Fruit fly (Drosophila melanogaster) whole organism, adult: ENCODE results near the gene Cyp305a1.

Source experiments
- CG11617 ChIP-seq: fragments of 200-800 bp; sonication (Bioruptor generic); optimal IDR thresholded peaks from 2 replicates; lab custom pipeline; 2017; ENCODE audit warnings: mild to moderate bottlenecking, missing biosample characterization, missing genetic modification reagents, missing genetic modification characterization
- CG12768 ChIP-seq: fragments of 200-800 bp; sonication (Bioruptor generic); optimal IDR thresholded peaks from 2 replicates; lab custom pipeline; 2017; ENCODE audit warnings: missing biosample characterization, missing genetic modification characterization, mild to moderate bottlenecking, moderate library complexity, missing genetic modification reagents
- CG14711 ChIP-seq: fragments of 200-800 bp; sonication (Bioruptor generic); optimal IDR thresholded peaks from 2 replicates; lab custom pipeline; 2018; ENCODE audit warnings: missing biosample characterization, mild to moderate bottlenecking, missing genetic modification characterization, moderate library complexity
- CG1620 ChIP-seq: fragments of 200-800 bp; sonication (Bioruptor generic); optimal IDR thresholded peaks from 2 replicates; lab custom pipeline; 2016; ENCODE audit warnings: missing biosample characterization, missing genetic modification characterization
- CG33017 ChIP-seq: fragments of 200-800 bp; sonication (Bioruptor generic); optimal IDR thresholded peaks from 2 replicates; lab custom pipeline; 2018; ENCODE audit warnings: missing biosample characterization, mild to moderate bottlenecking, missing genetic modification characterization, moderate library complexity
- CG5204 ChIP-seq: fragments of 200-800 bp; sonication (Bioruptor generic); optimal IDR thresholded peaks from 2 replicates; lab custom pipeline; 2016; ENCODE audit warnings: missing biosample characterization, missing genetic modification characterization
- CG7045 ChIP-seq: fragments of 200-800 bp; sonication (Bioruptor generic); optimal IDR thresholded peaks from 2 replicates; lab custom pipeline; 2017; ENCODE audit warnings: missing biosample characterization, mild to moderate bottlenecking, missing genetic modification characterization
- CG7101 ChIP-seq: fragments of 200-800 bp; sonication (Bioruptor generic); optimal IDR thresholded peaks from 2 replicates; lab custom pipeline; 2018; ENCODE audit warnings: missing biosample characterization, mild to moderate bottlenecking, missing genetic modification characterization, moderate library complexity
- Clk ChIP-seq: fragments of 200-800 bp; sonication (Bioruptor generic); optimal IDR thresholded peaks from 2 replicates; lab custom pipeline; 2017; ENCODE audit warnings: missing biosample characterization, missing genetic modification characterization
- Crg-1 ChIP-seq: fragments of 200-800 bp; sonication (Bioruptor generic); optimal IDR thresholded peaks from 2 replicates; lab custom pipeline; 2016; ENCODE audit warnings: missing biosample characterization, missing genetic modification characterization
- Hr96 ChIP-seq: fragments of 200-800 bp; sonication (Bioruptor generic); optimal IDR thresholded peaks from 2 replicates; lab custom pipeline; 2016; ENCODE audit warnings: missing biosample characterization, missing genetic modification characterization
- Mnt ChIP-seq: fragments of 200-800 bp; sonication (Bioruptor generic); optimal IDR thresholded peaks from 2 replicates; lab custom pipeline; 2016; ENCODE audit warnings: missing biosample characterization, mild to moderate bottlenecking, missing genetic modification characterization
- bab1 ChIP-seq: fragments of 200-800 bp; sonication (Bioruptor generic); optimal IDR thresholded peaks from 3 replicates; lab custom pipeline; 2019; ENCODE audit warnings: missing biosample characterization, mild to moderate bottlenecking, missing genetic modification characterization, moderate library complexity
- cic ChIP-seq: fragments of 200-800 bp; sonication (Bioruptor generic); optimal IDR thresholded peaks from 2 replicates; lab custom pipeline; 2017; ENCODE audit warnings: missing biosample characterization, mild to moderate bottlenecking, missing genetic modification characterization, moderate library complexity
- cnc ChIP-seq, 2 experiments: fragments of >200 bp; optimal IDR thresholded peaks; 2 replicates each; lab custom pipeline; 2017
- kay ChIP-seq: fragments of 200-800 bp; sonication (Bioruptor generic); peaks from one replicate; lab custom pipeline; 2016; ENCODE audit warnings: missing biosample characterization, missing genetic modification characterization, borderline replicate concordance
- ovo ChIP-seq: fragments of 200-800 bp; sonication (Bioruptor generic); optimal IDR thresholded peaks from 2 replicates; lab custom pipeline; 2016; ENCODE audit warnings: missing biosample characterization, missing genetic modification characterization
- pad ChIP-seq: fragments of 200-800 bp; sonication (Bioruptor generic); optimal IDR thresholded peaks from 3 replicates; lab custom pipeline; 2017; ENCODE audit warnings: missing biosample characterization, missing genetic modification characterization, mild to moderate bottlenecking, moderate library complexity, missing genetic modification reagents
- tj ChIP-seq: fragments of 200-800 bp; sonication (Bioruptor generic); optimal IDR thresholded peaks from 3 replicates; lab custom pipeline; 2017; ENCODE audit warnings: missing biosample characterization, mild to moderate bottlenecking, missing genetic modification characterization, moderate library complexity
- toe ChIP-seq: fragments of 200-800 bp; sonication (Bioruptor generic); optimal IDR thresholded peaks from 2 replicates; lab custom pipeline; 2016; ENCODE audit warnings: missing biosample characterization, missing genetic modification characterization

Cyp305a1 gene

DNA sequence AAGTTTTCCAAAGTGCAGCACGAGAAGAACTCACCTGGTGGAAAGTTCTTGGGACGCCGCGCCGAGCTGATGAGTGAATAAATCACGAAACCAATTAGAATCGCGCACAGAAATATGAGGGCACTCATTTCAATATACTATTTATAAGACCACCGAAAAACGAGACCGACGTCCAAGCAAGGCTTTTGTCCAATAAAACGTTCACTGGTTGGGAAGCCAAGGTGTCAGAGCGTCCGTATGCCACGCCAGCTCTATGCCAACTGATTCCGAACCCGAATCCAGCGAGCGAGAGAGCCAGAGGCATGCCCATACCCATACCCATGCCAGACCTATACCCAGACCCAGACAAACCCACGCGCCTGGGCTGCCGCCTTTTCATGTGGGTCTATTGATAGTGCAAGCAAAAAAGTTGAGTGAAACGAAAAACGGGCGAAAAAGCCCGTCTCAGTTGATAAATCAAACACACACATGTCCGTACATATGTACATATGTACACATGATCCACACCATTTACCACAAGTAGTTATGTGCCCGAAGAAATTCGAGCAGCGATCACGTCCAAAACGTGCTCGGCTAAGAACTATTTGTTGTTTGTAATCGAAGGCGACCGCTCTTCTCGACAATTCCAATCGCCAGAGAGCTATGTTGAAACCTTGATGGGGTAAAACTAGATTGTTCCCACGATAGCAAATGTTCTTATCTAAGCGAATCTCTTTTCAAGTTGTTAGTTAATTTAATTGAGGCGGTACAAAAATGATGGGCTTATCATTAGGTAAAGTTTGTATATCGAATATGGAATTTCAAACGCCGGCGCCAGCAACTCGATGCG is at the start of gene Cyp305a1:
Cyp305a1 (minus strand) TSS at position 265 of the 829 bp plus-strand sequence.
- TF ChIP-seq tj (GFP tag; lab: Kevin White, UChicago) (peak; percentile 48), CG5204 (no peak), cic (GFP tag; lab: Kevin White, UChicago) (no peak), bab1 (peak; percentile 37), toe (GFP tag; lab: Kevin White, UChicago) (no peak), Mnt (GFP tag; lab: Kevin White, UChicago) (peak; percentile 6), Crg-1 (GFP tag; lab: Kevin White, UChicago) (no peak), pad (no peak), Hr96 (GFP tag; lab: Kevin White, UChicago) (no peak), CG12768 (GFP tag; lab: Kevin White, UChicago) (peak; percentile 3)

DNA sequence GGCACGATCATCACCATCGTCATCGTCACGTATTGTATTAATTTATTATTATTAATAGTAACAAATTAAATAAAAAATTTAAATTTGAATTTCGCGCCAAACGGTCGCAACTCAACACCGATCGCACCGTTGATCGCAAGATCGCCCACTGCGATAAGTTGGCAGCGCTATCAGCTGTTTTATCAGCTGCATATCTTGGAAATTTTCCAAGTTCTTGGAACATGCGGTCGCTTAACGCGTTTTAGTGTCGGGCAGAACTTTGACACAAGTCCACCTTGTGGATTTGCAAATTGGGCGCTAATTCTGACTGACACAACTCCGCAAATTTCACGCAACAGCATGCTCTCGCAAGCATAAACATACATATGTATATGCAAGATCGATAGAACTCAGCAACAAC is 48.1 kb upstream of the Cyp305a1 start:
- TF ChIP-seq CG5204 = no peak
- peak; percentile 65 for TF ChIP-seq ovo (GFP tag; lab: Kevin White, UChicago)
- TF ChIP-seq Crg-1 (GFP tag; lab: Kevin White, UChicago) = peak; percentile 37
- no peak for TF ChIP-seq toe (GFP tag; lab: Kevin White, UChicago)
- TF ChIP-seq CG11617 (GFP tag; lab: Kevin White, UChicago) = peak; percentile 58
- no peak for TF ChIP-seq CG14711 (tag; lab: Kevin White, UChicago)
- no peak for TF ChIP-seq cnc (optimal IDR thresholded peaks at IDR 0.05; lab: Kevin White, UChicago)
- peak; percentile 31 for TF ChIP-seq Hr96 (GFP tag; lab: Kevin White, UChicago)
- TF ChIP-seq CG1620 (GFP tag; lab: Kevin White, UChicago) = peak; percentile 4
- peak; percentile 16 for TF ChIP-seq CG33017 (tag; lab: Kevin White, UChicago)
- peak; percentile 44 for TF ChIP-seq pad
- peak; percentile 25 for TF ChIP-seq cic (GFP tag; lab: Kevin White, UChicago)
- TF ChIP-seq CG7101 (tag; lab: Kevin White, UChicago) = peak; percentile 40
- no peak for TF ChIP-seq CG7045 (GFP tag; lab: Kevin White, UChicago)
- TF ChIP-seq tj (GFP tag; lab: Kevin White, UChicago) = peak; percentile 73
- TF ChIP-seq Clk (GFP tag; lab: Kevin White, UChicago) = no peak
- peak; percentile 86 for TF ChIP-seq Mnt (GFP tag; lab: Kevin White, UChicago)
- TF ChIP-seq kay = no peak
- TF ChIP-seq CG12768 (GFP tag; lab: Kevin White, UChicago) = peak; percentile 73
- TF ChIP-seq bab1 = peak; percentile 83

DNA sequence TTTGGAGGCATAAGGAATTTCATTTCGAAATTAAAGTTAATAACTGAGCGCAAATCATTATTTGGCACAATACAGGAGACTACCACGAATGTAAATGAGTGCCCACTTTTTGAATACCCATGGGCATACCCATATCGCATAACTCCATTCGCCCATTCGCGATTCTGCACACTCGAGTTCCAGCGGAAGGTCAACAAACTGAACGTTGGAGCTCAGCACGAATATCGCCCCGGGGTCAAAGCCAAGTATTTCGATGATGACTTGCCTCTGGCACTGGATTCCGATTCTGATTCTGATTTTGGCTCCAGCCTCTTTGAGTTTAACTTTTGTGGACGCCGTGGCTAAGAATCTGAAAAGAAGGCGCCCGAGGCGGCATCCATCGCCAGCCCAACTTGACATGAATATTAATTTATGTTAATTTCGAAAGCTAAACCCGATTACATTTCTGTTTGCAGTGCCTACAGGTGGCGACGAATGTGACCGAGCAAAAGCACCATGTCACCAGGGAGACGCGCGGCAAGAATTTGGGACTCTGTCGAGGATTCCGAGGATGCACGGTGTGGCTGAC is 44.9 kb upstream of the Cyp305a1 start:
- TF ChIP-seq tj (GFP tag; lab: Kevin White, UChicago) (no peak), CG12768 (GFP tag; lab: Kevin White, UChicago) (no peak), CG1620 (GFP tag; lab: Kevin White, UChicago) (no peak), Crg-1 (GFP tag; lab: Kevin White, UChicago) (no peak), CG11617 (GFP tag; lab: Kevin White, UChicago) (no peak), Clk (GFP tag; lab: Kevin White, UChicago) (no peak), cic (GFP tag; lab: Kevin White, UChicago) (no peak), CG14711 (tag; lab: Kevin White, UChicago) (no peak)

DNA sequence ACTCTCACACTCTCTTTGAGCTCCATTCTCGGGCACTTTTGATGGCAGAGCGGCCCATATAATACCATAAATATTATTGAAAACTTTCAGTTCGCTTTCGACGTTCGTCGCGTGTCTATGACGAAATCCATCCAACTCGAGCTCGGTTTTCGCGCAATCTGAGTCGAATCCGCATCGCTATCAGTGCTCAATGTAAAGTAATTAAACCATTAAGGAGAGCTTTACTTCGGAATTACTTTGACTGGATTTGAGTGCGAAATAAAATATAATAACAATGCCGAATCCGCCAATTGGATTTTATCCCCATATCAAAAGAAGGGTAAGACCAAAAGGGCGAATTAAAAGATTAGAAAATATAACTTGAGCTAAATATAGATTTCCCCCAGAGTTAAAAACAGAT is 34.9 kb upstream of the Cyp305a1 start:
- TF ChIP-seq CG1620 (GFP tag; lab: Kevin White, UChicago) = no peak
- TF ChIP-seq CG12768 (GFP tag; lab: Kevin White, UChicago) = no peak
- TF ChIP-seq kay = peak; percentile 76

DNA sequence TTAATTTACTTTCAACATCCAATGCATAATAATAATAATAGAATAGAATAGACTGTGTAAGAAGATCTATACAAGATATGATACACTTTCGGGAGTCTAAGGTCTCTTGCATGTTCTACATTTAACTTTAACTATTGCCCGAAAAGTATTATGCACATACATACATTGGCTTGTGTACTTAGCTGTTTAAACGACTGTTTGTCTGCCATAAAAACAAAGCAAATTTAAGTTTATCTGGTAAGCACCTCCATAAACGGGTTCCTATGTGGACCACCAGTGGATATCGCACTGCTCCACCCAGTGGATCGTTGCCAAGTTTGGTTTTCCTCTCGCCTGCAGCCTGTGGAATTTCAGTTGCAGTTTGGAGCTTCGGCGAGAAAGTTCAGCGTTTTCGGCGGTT is 33.8 kb upstream of the Cyp305a1 start:
- TF ChIP-seq Crg-1 (GFP tag; lab: Kevin White, UChicago) = no peak
- TF ChIP-seq bab1 = no peak
- no peak for TF ChIP-seq CG7101 (tag; lab: Kevin White, UChicago)
- TF ChIP-seq CG1620 (GFP tag; lab: Kevin White, UChicago) = no peak
- no peak for TF ChIP-seq cic (GFP tag; lab: Kevin White, UChicago)
- no peak for TF ChIP-seq ovo (GFP tag; lab: Kevin White, UChicago)
- no peak for TF ChIP-seq pad
- TF ChIP-seq CG33017 (tag; lab: Kevin White, UChicago) = no peak
- no peak for TF ChIP-seq Hr96 (GFP tag; lab: Kevin White, UChicago)
- no peak for TF ChIP-seq CG5204
- no peak for TF ChIP-seq toe (GFP tag; lab: Kevin White, UChicago)
- TF ChIP-seq CG12768 (GFP tag; lab: Kevin White, UChicago) = no peak
- no peak for TF ChIP-seq CG11617 (GFP tag; lab: Kevin White, UChicago)
- TF ChIP-seq CG7045 (GFP tag; lab: Kevin White, UChicago) = no peak
- no peak for TF ChIP-seq Clk (GFP tag; lab: Kevin White, UChicago)

DNA sequence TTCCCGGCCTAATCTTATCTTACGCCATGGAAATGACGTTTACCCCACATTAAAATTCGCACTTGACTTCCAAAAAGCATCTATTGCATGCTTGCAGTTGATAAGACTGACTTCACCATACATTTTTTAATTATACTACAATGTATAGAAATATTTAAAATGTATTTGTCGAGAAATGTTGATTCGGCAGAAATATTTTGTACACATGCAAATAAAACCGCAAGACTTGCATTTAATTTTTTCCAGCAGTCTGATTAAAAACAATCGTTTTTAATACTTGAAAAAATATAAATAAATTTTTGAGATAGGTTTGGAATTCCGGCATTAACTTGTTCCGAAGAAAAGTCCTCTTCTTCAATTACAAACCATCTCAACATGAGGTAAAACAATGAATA is 32.8 kb upstream of the Cyp305a1 start:
- TF ChIP-seq Hr96 (GFP tag; lab: Kevin White, UChicago) = no peak
- no peak for TF ChIP-seq CG1620 (GFP tag; lab: Kevin White, UChicago)
- TF ChIP-seq cic (GFP tag; lab: Kevin White, UChicago) = no peak
- TF ChIP-seq ovo (GFP tag; lab: Kevin White, UChicago) = no peak
- no peak for TF ChIP-seq CG33017 (tag; lab: Kevin White, UChicago)
- TF ChIP-seq tj (GFP tag; lab: Kevin White, UChicago) = peak; percentile 94
